Worm (Caenorhabditis elegans) whole organism, early embryonic: ENCODE results near the gene psme-3.

Source experiments
- ceh-13 ChIP-seq: fragments of 200-800 bp; sonication (Bioruptor generic); optimal IDR thresholded peaks from 2 replicates; lab custom pipeline; 2018; ENCODE audit warnings: mild to moderate bottlenecking, missing genetic modification characterization, missing compliant biosample characterization
- hnd-1 ChIP-seq: sonication (generic microtip); optimal IDR thresholded peaks from 2 replicates; lab custom pipeline; 2016; ENCODE audit warnings: missing genetic modification characterization, missing compliant biosample characterization
- scrt-1 ChIP-seq: fragments of 200-800 bp; sonication (Bioruptor generic); IDR thresholded peaks from 2 replicates; pipeline ENCODE4 v1.3.6; 2022; ENCODE audit warnings: missing genetic modification characterization, missing compliant biosample characterization
- sea-1 ChIP-seq: fragments of 200-800 bp; sonication (Bioruptor generic); conservative IDR thresholded peaks from 2 replicates; pipeline ENCODE4 v1.3.6; 2022; ENCODE audit warnings: missing genetic modification characterization, missing compliant biosample characterization
- tbx-11 ChIP-seq: fragments of 200-800 bp; sonication (Bioruptor generic); IDR thresholded peaks from 2 replicates; pipeline ENCODE4 v1.3.6; 2022; ENCODE audit warnings: missing genetic modification characterization, missing compliant biosample characterization

DNA sequence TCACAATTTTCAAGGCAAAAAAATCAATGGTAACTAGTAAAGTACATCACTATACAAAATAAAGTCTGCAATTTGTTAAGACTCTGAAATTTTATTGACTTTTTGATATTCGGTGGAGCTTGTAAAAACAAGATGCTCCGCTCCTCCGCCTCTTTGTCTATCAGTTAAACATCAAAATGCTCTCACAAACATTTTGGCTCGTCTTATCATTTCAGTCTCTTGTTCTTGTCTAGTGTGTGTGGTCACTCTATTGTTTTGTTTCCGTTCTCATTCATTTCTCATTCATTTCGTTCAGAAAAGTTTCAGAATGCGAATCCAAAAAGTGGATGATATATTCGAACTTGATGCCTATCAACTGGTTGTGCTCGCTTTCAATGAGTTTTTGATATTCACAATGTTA, 19.9 kb upstream of the psme-3 start, which contains the start of gene Y66D12A.13:
- TF ChIP-seq ceh-13 (GFP tag; lab: Kevin White, UChicago) (no peak), sea-1 (no peak), tbx-11 (GFP tag; lab: Robert Waterston, UW) (no peak), hnd-1 (tag; lab: Kevin White, UChicago) (no peak), scrt-1 (no peak)
